Fruit fly (Drosophila melanogaster) whole organism, prepupa: ENCODE data around the gene Vps33B.

ENCODE experiments used
- Blimp-1 ChIP-seq: fragments of 200-800 bp; sonication (Bioruptor generic); optimal IDR thresholded peaks from 3 replicates; lab custom pipeline; 2017; ENCODE audit warnings: missing biosample characterization, missing genetic modification characterization, mild to moderate bottlenecking, moderate library complexity, missing genetic modification reagents
- CG10669 ChIP-seq: fragments of 200-800 bp; sonication (Bioruptor generic); optimal IDR thresholded peaks from 3 replicates; lab custom pipeline; 2018; ENCODE audit warnings: missing biosample characterization, mild to moderate bottlenecking, missing genetic modification characterization, moderate library complexity
- CG11294 ChIP-seq: fragments of 200-800 bp; sonication (Bioruptor generic); IDR thresholded peaks from 2 replicates; pipeline ENCODE4 v1.3.6; 2022; ENCODE audit warnings: missing biosample characterization, missing genetic modification characterization
- CG11762 ChIP-seq: fragments of 200-800 bp; sonication (Bioruptor generic); optimal IDR thresholded peaks from 3 replicates; lab custom pipeline; 2016; ENCODE audit warnings: missing biosample characterization, missing genetic modification characterization; ENCODE audit not compliant: insufficient read depth
- CG15336 ChIP-seq: fragments of 200-800 bp; sonication (Bioruptor generic); IDR thresholded peaks from 2 replicates; pipeline ENCODE4 v1.3.6; 2022; ENCODE audit warnings: missing biosample characterization, missing genetic modification characterization
- CG16779 ChIP-seq: fragments of 200-800 bp; sonication (Bioruptor generic); optimal IDR thresholded peaks from 3 replicates; lab custom pipeline; 2017; ENCODE audit warnings: missing biosample characterization, mild to moderate bottlenecking, missing genetic modification characterization
- CG31627 ChIP-seq: fragments of 200-800 bp; sonication (Bioruptor generic); optimal IDR thresholded peaks from 3 replicates; lab custom pipeline; 2016; ENCODE audit warnings: missing biosample characterization, missing genetic modification characterization
- CG32006 ChIP-seq: fragments of 200-800 bp; sonication (Bioruptor generic); optimal IDR thresholded peaks from 3 replicates; lab custom pipeline; 2017; ENCODE audit warnings: missing biosample characterization, mild to moderate bottlenecking, missing genetic modification characterization
- CG34406 ChIP-seq: fragments of 200-800 bp; sonication (Bioruptor generic); optimal IDR thresholded peaks from 3 replicates; lab custom pipeline; 2016; ENCODE audit warnings: missing biosample characterization, missing genetic modification characterization
- CG6163 ChIP-seq: fragments of 200-800 bp; sonication (Bioruptor generic); IDR thresholded peaks from 3 replicates; pipeline ENCODE4 v1.3.6; 2022; ENCODE audit warnings: missing biosample characterization, missing genetic modification characterization
- CG6276 ChIP-seq: fragments of 200-800 bp; sonication (Bioruptor generic); optimal IDR thresholded peaks from 2 replicates; lab custom pipeline; 2017; ENCODE audit warnings: missing biosample characterization, mild to moderate bottlenecking, missing genetic modification characterization
- CG6792 ChIP-seq: fragments of 200-800 bp; sonication (Bioruptor generic); optimal IDR thresholded peaks from 3 replicates; lab custom pipeline; 2016; ENCODE audit warnings: missing biosample characterization, missing genetic modification characterization
- CG6854 ChIP-seq: fragments of 200-800 bp; sonication (Bioruptor generic); optimal IDR thresholded peaks from 2 replicates; lab custom pipeline; 2017; ENCODE audit warnings: missing biosample characterization, mild to moderate bottlenecking, missing genetic modification characterization
- CG8119 ChIP-seq: fragments of 200-800 bp; sonication (Bioruptor generic); IDR thresholded peaks from 3 replicates; pipeline ENCODE4 v1.3.6; 2022; ENCODE audit warnings: missing biosample characterization, missing genetic modification characterization
- CG8632 ChIP-seq: fragments of 200-800 bp; sonication (Bioruptor generic); optimal IDR thresholded peaks from 3 replicates; lab custom pipeline; 2016; ENCODE audit warnings: missing biosample characterization, missing genetic modification characterization
- CG9139 ChIP-seq: fragments of 200-800 bp; sonication (Bioruptor generic); optimal IDR thresholded peaks from 3 replicates; lab custom pipeline; 2017; ENCODE audit warnings: missing biosample characterization, mild to moderate bottlenecking, missing genetic modification characterization
- Eip75B ChIP-seq: fragments of 200-800 bp; sonication (Bioruptor generic); optimal IDR thresholded peaks from 3 replicates; lab custom pipeline; 2016; ENCODE audit warnings: missing biosample characterization, missing genetic modification characterization
- Eip78C ChIP-seq: fragments of 200-800 bp; sonication (Bioruptor generic); peaks from one replicate; lab custom pipeline; 2016; ENCODE audit warnings: missing biosample characterization, missing genetic modification characterization
- Eip93F ChIP-seq: fragments of 200-800 bp; sonication (Bioruptor generic); optimal IDR thresholded peaks from 2 replicates; lab custom pipeline; 2016; ENCODE audit warnings: missing biosample characterization, mild to moderate bottlenecking, missing genetic modification characterization
- Ets21C ChIP-seq: fragments of 200-800 bp; sonication (Bioruptor generic); optimal IDR thresholded peaks from 3 replicates; lab custom pipeline; 2016; ENCODE audit warnings: missing biosample characterization, missing genetic modification characterization
- Ets96B ChIP-seq: fragments of 200-800 bp; optimal IDR thresholded peaks from 2 replicates; lab custom pipeline; 2019; ENCODE audit warnings: missing biosample characterization, mild to moderate bottlenecking, missing genetic modification characterization, moderate library complexity
- Gug ChIP-seq: fragments of 200-800 bp; sonication (Bioruptor generic); IDR thresholded peaks from 2 replicates; pipeline ENCODE4 v1.3.6; 2022; ENCODE audit warnings: missing biosample characterization, missing genetic modification characterization
- Hr38 ChIP-seq: sonication (Bioruptor generic); optimal IDR thresholded peaks from 2 replicates; lab custom pipeline; 2016; ENCODE audit warnings: missing biosample characterization, missing genetic modification characterization
- Lpt ChIP-seq: fragments of 200-800 bp; sonication (Bioruptor generic); optimal IDR thresholded peaks from 3 replicates; lab custom pipeline; 2016; ENCODE audit warnings: missing biosample characterization, missing genetic modification characterization
- Met ChIP-seq: fragments of 200-800 bp; sonication (Bioruptor generic); optimal IDR thresholded peaks from 3 replicates; lab custom pipeline; 2016; ENCODE audit warnings: missing biosample characterization, missing genetic modification characterization
- OdsH ChIP-seq: fragments of 200-800 bp; sonication (Bioruptor generic); optimal IDR thresholded peaks from 3 replicates; lab custom pipeline; 2016; ENCODE audit warnings: missing biosample characterization, missing genetic modification characterization
- Smox ChIP-seq: fragments of 200-800 bp; sonication (Bioruptor generic); optimal IDR thresholded peaks from 3 replicates; lab custom pipeline; 2016; ENCODE audit warnings: missing biosample characterization, missing genetic modification characterization
- Sox102F ChIP-seq: fragments of 200-800 bp; sonication (Bioruptor generic); optimal IDR thresholded peaks from 2 replicates; lab custom pipeline; 2016; ENCODE audit warnings: missing biosample characterization, mild to moderate bottlenecking, missing genetic modification characterization
- Sox14 ChIP-seq: fragments of 200-800 bp; sonication (Bioruptor generic); optimal IDR thresholded peaks from 3 replicates; lab custom pipeline; 2016; ENCODE audit warnings: missing biosample characterization, missing genetic modification characterization
- Sox15 ChIP-seq: fragments of 200-800 bp; sonication (Bioruptor generic); optimal IDR thresholded peaks from 3 replicates; lab custom pipeline; 2016; ENCODE audit warnings: missing biosample characterization, missing genetic modification characterization
- achi ChIP-seq: fragments of 200-800 bp; sonication (Bioruptor generic); optimal IDR thresholded peaks from 3 replicates; lab custom pipeline; 2016; ENCODE audit warnings: missing biosample characterization, missing genetic modification characterization
- acj6 ChIP-seq: fragments of 200-800 bp; sonication (Bioruptor generic); optimal IDR thresholded peaks from 3 replicates; lab custom pipeline; 2016; ENCODE audit warnings: missing biosample characterization, missing genetic modification characterization
- dac ChIP-seq: fragments of 200-800 bp; sonication (Bioruptor generic); optimal IDR thresholded peaks from 2 replicates; lab custom pipeline; 2017; ENCODE audit warnings: missing biosample characterization, mild to moderate bottlenecking, missing genetic modification characterization
- dsx ChIP-seq: fragments of 200-800 bp; optimal IDR thresholded peaks from 3 replicates; lab custom pipeline; 2019; ENCODE audit warnings: missing biosample characterization, mild to moderate bottlenecking, missing genetic modification characterization, moderate library complexity; ENCODE audit not compliant: poor library complexity, severe bottlenecking
- eg ChIP-seq: fragments of 200-800 bp; sonication (Bioruptor generic); IDR thresholded peaks from 3 replicates; pipeline ENCODE4 v1.3.6; 2022; ENCODE audit warnings: missing biosample characterization, missing genetic modification characterization
- esn ChIP-seq: fragments of 200-800 bp; sonication (Bioruptor generic); optimal IDR thresholded peaks from 2 replicates; lab custom pipeline; 2016; ENCODE audit warnings: missing biosample characterization, mild to moderate bottlenecking, missing genetic modification characterization, moderate library complexity
- fd59A ChIP-seq: fragments of 200-800 bp; sonication (Bioruptor generic); optimal IDR thresholded peaks from 2 replicates; lab custom pipeline; 2017; ENCODE audit warnings: missing biosample characterization, mild to moderate bottlenecking, missing genetic modification characterization, missing genetic modification reagents
- fd85E ChIP-seq: fragments of 200-800 bp; sonication (Bioruptor generic); optimal IDR thresholded peaks from 3 replicates; lab custom pipeline; 2016; ENCODE audit warnings: missing biosample characterization, missing genetic modification characterization
- fkh ChIP-seq: fragments of 200-800 bp; sonication (Bioruptor generic); optimal IDR thresholded peaks from 3 replicates; lab custom pipeline; 2017; ENCODE audit warnings: missing biosample characterization, mild to moderate bottlenecking, missing genetic modification characterization, moderate library complexity
- lz ChIP-seq: fragments of 200-800 bp; sonication (Bioruptor generic); optimal IDR thresholded peaks from 3 replicates; lab custom pipeline; 2016; ENCODE audit warnings: missing biosample characterization, missing genetic modification characterization
- net ChIP-seq: fragments of 200-800 bp; sonication (Bioruptor generic); optimal IDR thresholded peaks from 3 replicates; lab custom pipeline; 2016; ENCODE audit warnings: missing biosample characterization, missing genetic modification characterization
- pdm3 ChIP-seq: fragments of 200-800 bp; sonication (Bioruptor generic); optimal IDR thresholded peaks from 3 replicates; lab custom pipeline; 2016; ENCODE audit warnings: missing biosample characterization, missing genetic modification characterization
- salr ChIP-seq, 2 experiments: fragments of 200-800 bp; sonication (Bioruptor generic); optimal IDR thresholded peaks; 3 replicates each; lab custom pipeline; 2016 to 2018; ENCODE audit warnings: missing biosample characterization in 2 of 2, missing genetic modification characterization in 2 of 2, mild to moderate bottlenecking in 1 of 2
- ss ChIP-seq, 2 experiments: fragments of 200-800 bp; sonication (Bioruptor generic); optimal IDR thresholded peaks; 2 replicates in 1 of 2; 3 replicates in 1 of 2; lab custom pipeline; 2017 to 2018; ENCODE audit warnings: mild to moderate bottlenecking in 2 of 2, missing biosample characterization in 2 of 2, missing genetic modification characterization in 2 of 2, moderate library complexity in 1 of 2
- svp ChIP-seq: fragments of 200-800 bp; sonication (Bioruptor generic); peaks from one replicate; lab custom pipeline; 2016; ENCODE audit warnings: missing biosample characterization, missing genetic modification characterization
- topi ChIP-seq: fragments of 200-800 bp; sonication (Bioruptor generic); optimal IDR thresholded peaks from 3 replicates; lab custom pipeline; 2016; ENCODE audit warnings: missing biosample characterization, missing genetic modification characterization
- vri ChIP-seq: fragments of 200-800 bp; sonication (Bioruptor generic); optimal IDR thresholded peaks from 3 replicates; lab custom pipeline; 2016; ENCODE audit warnings: missing biosample characterization, mild to moderate bottlenecking, missing genetic modification characterization

Gene Vps33B

DNA sequence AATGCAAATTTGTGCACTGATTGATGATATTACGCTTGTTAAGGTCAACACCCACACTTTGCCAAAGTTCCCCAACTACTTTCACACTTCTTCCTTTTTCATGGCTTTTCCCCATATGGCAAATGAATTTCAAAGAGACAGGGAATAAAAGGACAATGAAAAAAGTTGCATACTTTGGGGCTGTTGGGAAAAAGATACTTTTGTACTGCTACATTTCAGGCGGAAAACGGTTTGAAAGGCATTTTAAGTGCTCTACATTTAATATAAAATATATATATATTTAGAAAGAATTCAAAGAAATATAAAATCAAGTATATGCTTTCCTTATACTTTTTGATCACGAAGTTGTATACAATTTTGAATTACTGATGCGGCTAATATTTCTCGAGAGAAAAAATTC lies 39.5 kb downstream of the Vps33B start:
- no peak for TF ChIP-seq CG11762
- TF ChIP-seq acj6 (GFP tag; lab: Kevin White, UChicago) = no peak
- TF ChIP-seq fkh (GFP tag; lab: Kevin White, UChicago) = no peak
- TF ChIP-seq dac = no peak
- no peak for TF ChIP-seq Eip75B (GFP tag; lab: Kevin White, UChicago)
- no peak for TF ChIP-seq OdsH (GFP tag; lab: Kevin White, UChicago)
- TF ChIP-seq ss (GFP tag; optimal IDR thresholded peaks at IDR 0.05; lab: Kevin White, UChicago) = no peak
- TF ChIP-seq CG9139 (GFP tag; lab: Kevin White, UChicago) = no peak
- TF ChIP-seq CG32006 = no peak
- TF ChIP-seq Hr38 = no peak
- no peak for TF ChIP-seq lz (GFP tag; lab: Kevin White, UChicago)
- TF ChIP-seq eg = no peak
- no peak for TF ChIP-seq Smox (GFP tag; lab: Kevin White, UChicago)
- no peak for TF ChIP-seq svp (GFP tag; lab: Kevin White, UChicago)
- TF ChIP-seq Eip78C (GFP tag; lab: Kevin White, UChicago) = no peak
- no peak for TF ChIP-seq achi (GFP tag; lab: Kevin White, UChicago)

DNA sequence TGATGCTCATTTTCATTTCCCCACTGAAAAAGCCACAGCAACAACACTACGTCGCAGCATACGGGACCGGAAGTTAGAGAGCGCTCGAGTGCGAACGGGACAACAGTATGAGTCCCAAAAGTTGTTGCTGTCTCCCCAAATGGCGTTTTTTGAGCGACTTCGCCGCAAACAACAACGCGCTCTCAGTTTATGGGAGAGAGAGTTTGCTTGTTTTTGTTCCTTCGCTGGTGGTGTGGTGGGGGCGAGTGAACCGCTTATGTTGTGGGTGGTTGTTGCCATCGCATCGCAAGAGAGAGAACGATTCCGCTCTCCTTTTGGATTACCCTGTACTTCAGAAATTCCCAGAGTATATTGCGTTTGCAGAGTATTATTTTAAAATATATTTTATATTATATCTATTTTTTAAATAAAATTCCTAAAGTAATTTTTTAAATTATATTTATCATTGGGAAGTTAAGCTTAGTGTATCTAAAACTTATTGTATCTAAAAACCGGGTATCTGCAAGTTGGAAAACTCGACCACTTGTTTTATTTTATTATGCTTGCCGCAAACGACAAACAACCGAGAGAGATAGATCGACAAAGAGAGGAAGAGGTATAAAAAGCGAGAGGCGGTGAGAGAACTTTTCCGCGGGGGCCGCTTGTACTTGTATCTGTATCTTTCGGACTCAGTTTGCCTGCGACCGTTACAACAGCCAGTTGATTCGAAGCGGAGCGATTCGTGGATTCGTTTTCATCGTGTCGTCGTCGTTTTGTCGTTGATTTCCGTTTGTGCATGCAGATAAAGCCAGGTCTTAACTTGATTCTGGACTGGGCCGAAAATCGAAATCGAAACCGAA lies 42.4 kb downstream of the Vps33B start, which contains the start of gene msi:
Gene msi, plus strand, starts transcription at position 669 of the 839 bp plus-strand sequence.
- peak; percentile 95 for TF ChIP-seq net (GFP tag; lab: Kevin White, UChicago)
- TF ChIP-seq CG9139 (GFP tag; lab: Kevin White, UChicago) = peak; percentile 95
- peak; percentile 92 for TF ChIP-seq Eip93F (GFP tag; lab: Kevin White, UChicago)
- peak; percentile 98 for TF ChIP-seq eg
- TF ChIP-seq CG8632 (GFP tag; lab: Kevin White, UChicago) = peak; percentile 98
- TF ChIP-seq CG15336 (GFP tag; lab: Robert Waterston, UW) = peak; percentile 99
- TF ChIP-seq CG10669 (GFP tag; lab: Kevin White, UChicago) = peak; percentile 96
- TF ChIP-seq achi (GFP tag; lab: Kevin White, UChicago) = peak; percentile 98
- peak; percentile 99 for TF ChIP-seq Ets96B (tag; lab: Kevin White, UChicago)
- TF ChIP-seq topi (GFP tag; lab: Kevin White, UChicago) = peak; percentile 92
- TF ChIP-seq Eip75B (GFP tag; lab: Kevin White, UChicago) = peak; percentile 86
- TF ChIP-seq CG16779 (tag; lab: Kevin White, UChicago) = peak; percentile 97
- TF ChIP-seq Sox15 (GFP tag; lab: Kevin White, UChicago) = peak; percentile 89
- peak; percentile 87 for TF ChIP-seq vri (GFP tag; lab: Kevin White, UChicago)
- peak; percentile 100 for TF ChIP-seq CG8119 (GFP tag; lab: Robert Waterston, UW)
- peak; percentile 97 for TF ChIP-seq Lpt
- peak; percentile 99 for TF ChIP-seq Eip78C (GFP tag; lab: Kevin White, UChicago)
- peak; percentile 90 for TF ChIP-seq Sox14 (GFP tag; lab: Kevin White, UChicago)
- TF ChIP-seq Ets21C (GFP tag; lab: Kevin White, UChicago) = peak; percentile 69
- peak; percentile 95 for TF ChIP-seq acj6 (GFP tag; lab: Kevin White, UChicago)
- peak; percentile 89 for TF ChIP-seq Sox102F
- TF ChIP-seq CG6792 (GFP tag; lab: Kevin White, UChicago) = peak; percentile 96
- peak; percentile 97 for TF ChIP-seq CG11294
- TF ChIP-seq salr (GFP tag; optimal IDR thresholded peaks at IDR 0.05; lab: Kevin White, UChicago) = peak; percentile 84 to 97
- TF ChIP-seq CG6163 (GFP tag; lab: Robert Waterston, UW) = peak; percentile 98
- peak; percentile 98 for TF ChIP-seq Gug (GFP tag; lab: Robert Waterston, UW)
- peak; percentile 84 for TF ChIP-seq fd85E (GFP tag; lab: Kevin White, UChicago)
- peak; percentile 92 for TF ChIP-seq CG6854 (GFP tag; lab: Kevin White, UChicago)
- peak; percentile 85 for TF ChIP-seq pdm3 (GFP tag; lab: Kevin White, UChicago)
- TF ChIP-seq fd59A (GFP tag; lab: Kevin White, UChicago) = peak; percentile 85
- peak; percentile 77 for TF ChIP-seq CG31627 (GFP tag; lab: Kevin White, UChicago)
- peak; percentile 93 for TF ChIP-seq dac
- peak; percentile 98 for TF ChIP-seq CG34406 (GFP tag; lab: Kevin White, UChicago)
- TF ChIP-seq fkh (GFP tag; lab: Kevin White, UChicago) = peak; percentile 82
- peak; percentile 97 for TF ChIP-seq esn (GFP tag; lab: Kevin White, UChicago)
- peak; percentile 94 for TF ChIP-seq svp (GFP tag; lab: Kevin White, UChicago)
- TF ChIP-seq dsx = peak; percentile 98
- peak; percentile 90 for TF ChIP-seq lz (GFP tag; lab: Kevin White, UChicago)
- peak; percentile 98 for TF ChIP-seq CG6276
- TF ChIP-seq ss (GFP tag; optimal IDR thresholded peaks at IDR 0.05; lab: Kevin White, UChicago) = peak; percentile 97 to 98
- peak; percentile 94 for TF ChIP-seq Blimp-1
- TF ChIP-seq Met (GFP tag; lab: Kevin White, UChicago) = peak; percentile 93
